Fruit fly (Drosophila melanogaster) whole organism, embryonic: ENCODE data around the gene Mst36Fb.
A peak's percentile ranks its signal among the peaks of the same experiment; 100 is the strongest.

Source experiments
- Ada2b ChIP-seq: fragments of 200-800 bp; sonication (Bioruptor generic); IDR thresholded peaks from 2 replicates; pipeline ENCODE4 v1.3.6; 2022; ENCODE audit warnings: missing biosample characterization, missing genetic modification characterization
- B-H1 ChIP-seq: fragments of 200-800 bp; sonication (Bioruptor generic); IDR thresholded peaks from 3 replicates; pipeline ENCODE4 v1.3.6; 2022; ENCODE audit warnings: missing biosample characterization, missing genetic modification characterization
- Bgb ChIP-seq: fragments of 200-800 bp; sonication (Bioruptor generic); IDR thresholded peaks from 2 replicates; pipeline ENCODE4 v1.3.6; 2022; ENCODE audit warnings: missing biosample characterization, missing genetic modification characterization; ENCODE audit not compliant: partially characterized antibody
- BtbVII ChIP-seq: fragments of 200-800 bp; sonication (Bioruptor generic); optimal IDR thresholded peaks from 3 replicates; lab custom pipeline; 2017; ENCODE audit warnings: missing biosample characterization, mild to moderate bottlenecking, missing genetic modification characterization
- CG10267 ChIP-seq: fragments of 200-800 bp; sonication (Bioruptor generic); optimal IDR thresholded peaks from 2 replicates; lab custom pipeline; 2018; ENCODE audit warnings: missing biosample characterization, mild to moderate bottlenecking, missing genetic modification characterization, moderate library complexity
- CG10431 ChIP-seq: fragments of 200-800 bp; sonication (Bioruptor generic); optimal IDR thresholded peaks from 3 replicates; lab custom pipeline; 2018; ENCODE audit warnings: missing biosample characterization, mild to moderate bottlenecking, missing genetic modification characterization
- CG11085 ChIP-seq: fragments of 200-800 bp; sonication (Bioruptor generic); IDR thresholded peaks from 2 replicates; pipeline ENCODE4 v1.3.6; 2022; ENCODE audit warnings: missing biosample characterization, missing genetic modification characterization
- CG11560 ChIP-seq: fragments of 200-800 bp; sonication (Bioruptor generic); IDR thresholded peaks from 3 replicates; pipeline ENCODE4 v1.3.6; 2022; ENCODE audit warnings: missing biosample characterization, missing genetic modification characterization
- CG12219 ChIP-seq: fragments of 200-800 bp; sonication (Bioruptor generic); optimal IDR thresholded peaks from 3 replicates; lab custom pipeline; 2018; ENCODE audit warnings: missing biosample characterization, mild to moderate bottlenecking, missing genetic modification characterization
- CG13287 ChIP-seq: fragments of 200-800 bp; sonication (Bioruptor generic); IDR thresholded peaks from 2 replicates; pipeline ENCODE4 v1.3.6; 2022; ENCODE audit warnings: missing biosample characterization, missing genetic modification characterization; ENCODE audit not compliant: partially characterized antibody
- CG1602 ChIP-seq: fragments of 200-800 bp; sonication (Bioruptor generic); optimal IDR thresholded peaks from 3 replicates; lab custom pipeline; 2016; ENCODE audit warnings: missing biosample characterization, missing genetic modification characterization
- CG17568 ChIP-seq: fragments of 200-800 bp; sonication (Bioruptor generic); optimal IDR thresholded peaks from 2 replicates; lab custom pipeline; 2018; ENCODE audit warnings: missing biosample characterization, mild to moderate bottlenecking, missing genetic modification characterization, moderate library complexity
- CG17912 ChIP-seq: fragments of 200-800 bp; sonication (Bioruptor generic); optimal IDR thresholded peaks from 2 replicates; lab custom pipeline; 2018; ENCODE audit warnings: missing biosample characterization, mild to moderate bottlenecking, missing genetic modification characterization
- CG30431 ChIP-seq: fragments of 200-800 bp; sonication (Bioruptor generic); optimal IDR thresholded peaks from 2 replicates; lab custom pipeline; 2017; ENCODE audit warnings: missing biosample characterization, missing genetic modification characterization
- CG4328 ChIP-seq: fragments of 200-800 bp; sonication (Bioruptor generic); optimal IDR thresholded peaks from 3 replicates; lab custom pipeline; 2017; ENCODE audit warnings: missing biosample characterization, missing genetic modification reagents, missing genetic modification characterization
- CG6175 ChIP-seq: fragments of 200-800 bp; sonication (Bioruptor generic); IDR thresholded peaks from 3 replicates; pipeline ENCODE4 v1.3.6; 2022; ENCODE audit warnings: missing biosample characterization, missing genetic modification characterization
- CG7556 ChIP-seq: fragments of 200-800 bp; sonication (Bioruptor generic); optimal IDR thresholded peaks from 2 replicates; lab custom pipeline; 2017; ENCODE audit warnings: missing biosample characterization, mild to moderate bottlenecking, missing genetic modification characterization
- CG7963 ChIP-seq: fragments of 200-800 bp; sonication (Bioruptor generic); IDR thresholded peaks from 3 replicates; pipeline ENCODE4 v1.3.6; 2022; ENCODE audit warnings: missing biosample characterization, missing genetic modification characterization; ENCODE audit not compliant: partially characterized antibody
- CG8388 ChIP-seq: fragments of 200-800 bp; sonication (Bioruptor generic); optimal IDR thresholded peaks from 2 replicates; lab custom pipeline; 2019; ENCODE audit warnings: missing biosample characterization, mild to moderate bottlenecking, missing genetic modification characterization, moderate library complexity
- CG8478 ChIP-seq: fragments of >200 bp; optimal IDR thresholded peaks from 2 replicates; lab custom pipeline; 2018
- CG9817 ChIP-seq: fragments of 200-800 bp; sonication (Bioruptor generic); optimal IDR thresholded peaks from 2 replicates; lab custom pipeline; 2018; ENCODE audit warnings: missing biosample characterization, mild to moderate bottlenecking, missing genetic modification characterization, moderate library complexity
- CTCF ChIP-seq: fragments of 200-800 bp; sonication (Bioruptor generic); optimal IDR thresholded peaks from 2 replicates; lab custom pipeline; 2017; ENCODE audit warnings: missing biosample characterization, mild to moderate bottlenecking, missing genetic modification characterization, moderate library complexity
- CoRest ChIP-seq: fragments of 200-800 bp; sonication (Bioruptor generic); optimal IDR thresholded peaks from 3 replicates; lab custom pipeline; 2018; ENCODE audit warnings: missing biosample characterization, mild to moderate bottlenecking, missing genetic modification characterization, moderate library complexity
- Dbx ChIP-seq: fragments of 200-800 bp; sonication (Bioruptor generic); IDR thresholded peaks from 3 replicates; pipeline ENCODE4 v1.3.6; 2022; ENCODE audit warnings: missing biosample characterization, missing genetic modification characterization
- Elba2 ChIP-seq: fragments of 200-800 bp; sonication (Bioruptor generic); optimal IDR thresholded peaks from 3 replicates; lab custom pipeline; 2016; ENCODE audit warnings: missing biosample characterization, missing genetic modification characterization
- HLH54F ChIP-seq: fragments of 200-800 bp; sonication (Bioruptor generic); optimal IDR thresholded peaks from 3 replicates; lab custom pipeline; 2016; ENCODE audit warnings: missing biosample characterization, missing genetic modification characterization
- Hand ChIP-seq: fragments of 200-800 bp; sonication (Bioruptor generic); optimal IDR thresholded peaks from 2 replicates; lab custom pipeline; 2017; ENCODE audit warnings: mild to moderate bottlenecking, missing biosample characterization, missing genetic modification reagents, missing genetic modification characterization
- HmgZ ChIP-seq: fragments of 200-800 bp; sonication (Bioruptor generic); optimal IDR thresholded peaks from 2 replicates; lab custom pipeline; 2018; ENCODE audit warnings: missing biosample characterization, mild to moderate bottlenecking, missing genetic modification characterization
- MTF-1 ChIP-seq: fragments of 200-800 bp; sonication (Bioruptor generic); optimal IDR thresholded peaks from 2 replicates; lab custom pipeline; 2018; ENCODE audit warnings: missing biosample characterization, mild to moderate bottlenecking, missing genetic modification characterization, borderline replicate concordance
- NC2α ChIP-seq: fragments of 200-800 bp; sonication (Bioruptor generic); optimal IDR thresholded peaks from 2 replicates; lab custom pipeline; 2016; ENCODE audit warnings: missing biosample characterization, missing genetic modification characterization
- Oli ChIP-seq: fragments of 200-800 bp; sonication (Bioruptor generic); optimal IDR thresholded peaks from 2 replicates; lab custom pipeline; 2018; ENCODE audit warnings: missing biosample characterization, mild to moderate bottlenecking, missing genetic modification characterization, moderate library complexity
- Opbp ChIP-seq: fragments of 200-800 bp; sonication (Bioruptor generic); IDR thresholded peaks from 3 replicates; pipeline ENCODE4 v1.3.6; 2022; ENCODE audit warnings: missing biosample characterization, missing genetic modification characterization; ENCODE audit not compliant: partially characterized antibody
- Scr ChIP-seq: fragments of 200-800 bp; sonication (Bioruptor generic); IDR thresholded peaks from 2 replicates; pipeline ENCODE4 v1.3.6; 2022; ENCODE audit warnings: missing biosample characterization, missing genetic modification characterization; ENCODE audit not compliant: partially characterized antibody
- Taf1 ChIP-seq: fragments of 200-800 bp; sonication (Bioruptor generic); IDR thresholded peaks from 2 replicates; pipeline ENCODE4 v1.3.6; 2022; ENCODE audit warnings: missing biosample characterization, missing genetic modification characterization
- YL-1 ChIP-seq: fragments of 200-800 bp; sonication (Bioruptor generic); optimal IDR thresholded peaks from 3 replicates; lab custom pipeline; 2017; ENCODE audit warnings: missing biosample characterization, mild to moderate bottlenecking, missing genetic modification characterization
- ase ChIP-seq: fragments of 200-800 bp; sonication (Bioruptor generic); IDR thresholded peaks from 3 replicates; pipeline ENCODE4 v1.3.6; 2022; ENCODE audit warnings: missing biosample characterization, missing genetic modification characterization
- ato ChIP-seq: fragments of 200-800 bp; sonication (Bioruptor generic); IDR thresholded peaks from 2 replicates; pipeline ENCODE4 v1.3.6; 2022; ENCODE audit warnings: missing biosample characterization, missing genetic modification characterization; ENCODE audit not compliant: partially characterized antibody
- cg ChIP-seq: fragments of 200-800 bp; sonication (Bioruptor generic); optimal IDR thresholded peaks from 3 replicates; lab custom pipeline; 2019; ENCODE audit warnings: missing biosample characterization, mild to moderate bottlenecking, missing genetic modification characterization, moderate library complexity
- da ChIP-seq: fragments of 200-800 bp; sonication (Bioruptor generic); optimal IDR thresholded peaks from 2 replicates; lab custom pipeline; 2016; ENCODE audit warnings: missing biosample characterization, missing genetic modification characterization
- disco-r ChIP-seq: fragments of 200-800 bp; sonication (Bioruptor generic); optimal IDR thresholded peaks from 2 replicates; lab custom pipeline; 2016; ENCODE audit warnings: missing biosample characterization, missing genetic modification characterization
- dpn ChIP-seq, 2 experiments: fragments of 200-800 bp; sonication (Bioruptor generic); optimal IDR thresholded peaks; 3 replicates each; lab custom pipeline; 2016; ENCODE audit warnings: missing biosample characterization in 2 of 2, missing genetic modification characterization in 2 of 2
- exex ChIP-seq: fragments of 200-800 bp; sonication (Bioruptor generic); optimal IDR thresholded peaks from 4 replicates; lab custom pipeline; 2018; ENCODE audit warnings: missing biosample characterization, mild to moderate bottlenecking, missing genetic modification characterization, moderate library complexity
- fd64A ChIP-seq: fragments of 200-800 bp; sonication (Bioruptor generic); optimal IDR thresholded peaks from 3 replicates; lab custom pipeline; 2018; ENCODE audit warnings: missing biosample characterization, mild to moderate bottlenecking, missing genetic modification characterization
- gsb-n ChIP-seq: fragments of 200-800 bp; sonication (Bioruptor generic); optimal IDR thresholded peaks from 3 replicates; lab custom pipeline; 2018; ENCODE audit warnings: missing biosample characterization, mild to moderate bottlenecking, missing genetic modification characterization
- h ChIP-seq: fragments of >200 bp; optimal IDR thresholded peaks from 2 replicates; lab custom pipeline; 2017
- hb ChIP-seq: fragments of 200-800 bp; sonication (Bioruptor generic); IDR thresholded peaks from 3 replicates; pipeline ENCODE4 v1.3.6; 2022; ENCODE audit warnings: missing biosample characterization, missing genetic modification characterization; ENCODE audit not compliant: partially characterized antibody
- hbn ChIP-seq: fragments of 200-800 bp; sonication (Bioruptor generic); IDR thresholded peaks from 2 replicates; pipeline ENCODE4 v1.3.6; 2022; ENCODE audit warnings: missing biosample characterization, missing genetic modification characterization; ENCODE audit not compliant: partially characterized antibody
- lilli ChIP-seq: fragments of 200-800 bp; sonication (Bioruptor generic); optimal IDR thresholded peaks from 3 replicates; lab custom pipeline; 2016; ENCODE audit warnings: missing biosample characterization, missing genetic modification characterization
- nmo ChIP-seq: fragments of 200-800 bp; sonication (Bioruptor generic); optimal IDR thresholded peaks from 2 replicates; lab custom pipeline; 2018; ENCODE audit warnings: missing biosample characterization, mild to moderate bottlenecking, missing genetic modification characterization, moderate library complexity
- otp ChIP-seq: fragments of 200-800 bp; sonication (Bioruptor generic); IDR thresholded peaks from 3 replicates; pipeline ENCODE4, ENCODE4 v1.3.6; 2022; ENCODE audit warnings: missing biosample characterization, missing genetic modification characterization
- pho ChIP-seq: fragments of 200-800 bp; sonication (Bioruptor generic); optimal IDR thresholded peaks from 2 replicates; lab custom pipeline; 2016; ENCODE audit warnings: missing biosample characterization, missing genetic modification characterization
- sisA ChIP-seq: fragments of 200-800 bp; sonication (Bioruptor generic); IDR thresholded peaks from 2 replicates; pipeline ENCODE4 v1.3.6; 2022; ENCODE audit warnings: missing biosample characterization, missing genetic modification characterization

Mst36Fb gene

dm6 chr2L:18694724-18695105, 19.8 kb upstream of the Mst36Fb start (continued):
- TF ChIP-seq CG12219 (GFP tag; lab: Kevin White, UChicago) (peak; percentile 10), sisA (GFP tag; lab: Robert Waterston, UW) (peak; percentile 36; the same call in 1 of the 2 replicates), gsb-n (tag; lab: Kevin White, UChicago) (no peak), Opbp (GFP tag; lab: Robert Waterston, UW) (no peak), cg (GFP tag; lab: Kevin White, UChicago) (no peak), CTCF (no peak), CG4328 (GFP tag; lab: Kevin White, UChicago) (no peak), MTF-1 (GFP tag; lab: Kevin White, UChicago) (no peak), disco-r (GFP tag; lab: Kevin White, UChicago) (no peak), hb (GFP tag; lab: Robert Waterston, UW) (no peak), B-H1 (GFP tag; lab: Robert Waterston, UW) (0 out of 3 replicates have a peak, but pooled peaks have one; percentile 22), CG8478 (lab: Kevin White, UChicago) (no peak), Oli (tag; lab: Kevin White, UChicago) (peak; percentile 31), Ada2b (GFP tag; lab: Robert Waterston, UW) (peak; percentile 48; the same call in 1 of the 2 replicates), Taf1 (GFP tag; lab: Robert Waterston, UW) (0 out of 2 replicates have a peak, but pooled peaks have one; percentile 22), NC2α (GFP tag; lab: Kevin White, UChicago) (no peak), Scr (GFP tag; lab: Robert Waterston, UW) (no peak), Elba2 (GFP tag; lab: Kevin White, UChicago) (no peak), YL-1 (GFP tag; lab: Kevin White, UChicago) (no peak), otp (GFP tag; lab: Robert Waterston, UW) (no peak), fd64A (GFP tag; lab: Kevin White, UChicago) (no peak), CG30431 (GFP tag; lab: Kevin White, UChicago) (no peak), HmgZ (tag; lab: Kevin White, UChicago) (no peak), da (no peak), hbn (GFP tag; lab: Robert Waterston, UW) (no peak), exex (tag; lab: Kevin White, UChicago) (no peak), h (lab: Kevin White, UChicago) (no peak), CG6175 (no peak), CG9817 (tag; lab: Kevin White, UChicago) (no peak), pho (GFP tag; lab: Kevin White, UChicago) (no peak), HLH54F (GFP tag; lab: Kevin White, UChicago) (no peak), CG11560 (tag; lab: Robert Waterston, UW) (no peak), BtbVII (GFP tag; lab: Kevin White, UChicago) (no peak), ato (GFP tag; lab: Robert Waterston, UW) (no peak), CG13287 (GFP tag; lab: Robert Waterston, UW) (no peak), CoRest (tag; lab: Kevin White, UChicago) (no peak), nmo (GFP tag; lab: Kevin White, UChicago) (no peak), CG17568 (GFP tag; lab: Kevin White, UChicago) (no peak), lilli (GFP tag; lab: Kevin White, UChicago) (no peak), CG7963 (GFP tag; lab: Robert Waterston, UW) (no peak), Hand (no peak), CG7556 (GFP tag; lab: Kevin White, UChicago) (peak; percentile 24), CG10431 (GFP tag; lab: Kevin White, UChicago) (no peak), CG8388 (GFP tag; lab: Kevin White, UChicago) (peak; percentile 32), CG10267 (tag; lab: Kevin White, UChicago) (no peak), Bgb (no peak), CG17912 (GFP tag; lab: Kevin White, UChicago) (no peak), ase (no peak), dpn (GFP tag; optimal IDR thresholded peaks at IDR 0.05; lab: Kevin White, UChicago) (peak in 1 of 2 experiments; percentile 31), CG11085 (no peak), CG1602 (GFP tag; lab: Kevin White, UChicago) (no peak), Dbx (no peak)
